Fruit fly (Drosophila melanogaster) whole organism, wandering third instar larva: ENCODE measurements around the gene ind.

Source experiments
- CG9705 ChIP-seq: fragments of 200-800 bp; sonication (Bioruptor generic); optimal IDR thresholded peaks from 2 replicates; lab custom pipeline; 2018; ENCODE audit warnings: missing biosample characterization, mild to moderate bottlenecking, missing genetic modification characterization
- GATAd ChIP-seq: sonication (Bioruptor generic); optimal IDR thresholded peaks from 2 replicates; lab custom pipeline; 2016; ENCODE audit warnings: missing biosample characterization, missing genetic modification characterization
- Hr78 ChIP-seq: fragments of >200 bp; optimal IDR thresholded peaks from 2 replicates; lab custom pipeline; 2017; ENCODE audit warnings: missing biosample characterization, missing genetic modification characterization
- Mio ChIP-seq: sonication (Bioruptor generic); optimal IDR thresholded peaks from 2 replicates; lab custom pipeline; 2016; ENCODE audit warnings: missing biosample characterization, missing genetic modification characterization
- br ChIP-seq: fragments of 200-800 bp; sonication (Bioruptor generic); optimal IDR thresholded peaks from 2 replicates; lab custom pipeline; 2016; ENCODE audit warnings: missing biosample characterization, missing genetic modification characterization
- ey ChIP-seq: fragments of 200-800 bp; sonication (Bioruptor generic); optimal IDR thresholded peaks from 2 replicates; lab custom pipeline; 2016; ENCODE audit warnings: missing biosample characterization, missing genetic modification characterization
- fru ChIP-seq: fragments of 200-800 bp; sonication (Bioruptor generic); optimal IDR thresholded peaks from 3 replicates; lab custom pipeline; 2016; ENCODE audit warnings: missing biosample characterization, mild to moderate bottlenecking, missing genetic modification characterization
- pan ChIP-seq: fragments of >200 bp; optimal IDR thresholded peaks from 2 replicates; lab custom pipeline; 2017
- psq ChIP-seq: fragments of 200-800 bp; sonication (Bioruptor generic); optimal IDR thresholded peaks from 3 replicates; lab custom pipeline; 2017; ENCODE audit warnings: missing biosample characterization, mild to moderate bottlenecking, missing genetic modification characterization, moderate library complexity
- tai ChIP-seq: sonication (Bioruptor generic); optimal IDR thresholded peaks from 2 replicates; lab custom pipeline; 2016; ENCODE audit warnings: missing biosample characterization, missing genetic modification characterization
- usp ChIP-seq: fragments of >200 bp; optimal IDR thresholded peaks from 2 replicates; lab custom pipeline; 2017; ENCODE audit warnings: missing biosample characterization, missing genetic modification characterization

- TF ChIP-seq usp (GFP tag; lab: Kevin White, UChicago) = no peak
- TF ChIP-seq fru (GFP tag; lab: Kevin White, UChicago) = no peak
- no peak for TF ChIP-seq CG9705 (GFP tag; lab: Kevin White, UChicago)
- no peak for TF ChIP-seq tai
- no peak for TF ChIP-seq pan (lab: Kevin White, UChicago)
- no peak for TF ChIP-seq psq
- TF ChIP-seq Mio (GFP tag; lab: Kevin White, UChicago) = no peak
- TF ChIP-seq ey (GFP tag; lab: Kevin White, UChicago) = no peak
- peak; percentile 3 for TF ChIP-seq br (GFP tag; lab: Kevin White, UChicago)
- TF ChIP-seq Hr78 (GFP tag; lab: Kevin White, UChicago) = no peak
- TF ChIP-seq GATAd = no peak
Observed at dm6 chr3L:14992807-14993206, 50.9 kb downstream of the ind start.
